Worm (Caenorhabditis elegans): ENCODE results near the gene F55E10.1.
A peak's percentile ranks its signal among the peaks of the same experiment; 100 is the strongest.

Gene F55E10.1

DNA sequence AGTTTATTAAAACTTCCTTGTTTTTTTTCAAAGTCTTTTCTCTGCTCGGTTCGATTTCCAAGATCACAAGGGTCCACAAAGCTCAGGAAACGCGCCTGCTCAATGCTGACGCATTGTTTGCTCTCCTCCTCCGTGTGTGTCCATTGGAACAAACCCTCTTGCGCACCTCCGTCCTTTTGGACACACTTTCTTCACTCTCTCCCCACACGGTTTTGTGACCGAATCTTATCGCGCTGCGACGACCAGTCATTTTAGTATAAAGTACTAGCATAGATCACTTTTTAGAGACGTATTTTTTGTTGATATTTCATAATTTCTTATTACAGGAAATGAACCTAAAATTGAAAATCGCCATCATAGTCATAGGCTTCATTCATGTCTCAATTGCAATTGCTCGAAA, 26.4 kb downstream of the F55E10.1 start (continued):
- TF ChIP-seq hpl-2 (GFP tag; optimal IDR thresholded peaks at IDR 0.05) = no peak
- no peak for TF ChIP-seq hlh-17 (GFP tag; optimal IDR thresholded peaks at IDR 0.05; ENCODE audit: borderline replicate concordance)
- TF ChIP-seq tlp-1 (tag; optimal IDR thresholded peaks at IDR 0.05) = no peak
- no peak for TF ChIP-seq sox-4 (tag; optimal IDR thresholded peaks at IDR 0.05)
- TF ChIP-seq fos-1 (tag; optimal IDR thresholded peaks at IDR 0.05) = peak; percentile 15
- TF ChIP-seq C34B4.2 (tag; optimal IDR thresholded peaks at IDR 0.05) = no peak
- TF ChIP-seq efl-1 (optimal IDR thresholded peaks at IDR 0.05) = peak; percentile 61 to 68
- peak; percentile 58 to 97 for TF ChIP-seq efl-1 (GFP tag; optimal IDR thresholded peaks at IDR 0.05 in 1 of 2)
- peak; percentile 4 for TF ChIP-seq ceh-8 (GFP tag; optimal IDR thresholded peaks at IDR 0.05)
- peak; percentile 30 for TF ChIP-seq lin-39 (tag; optimal IDR thresholded peaks at IDR 0.05)
- no peak for TF ChIP-seq efl-3 (GFP tag; optimal IDR thresholded peaks at IDR 0.05)
- no peak for TF ChIP-seq fkh-4 (tag; optimal IDR thresholded peaks at IDR 0.05; ENCODE audit: borderline replicate concordance)
- peak; percentile 16 for TF ChIP-seq zip-4 (GFP tag; optimal IDR thresholded peaks at IDR 0.05)
- no peak for TF ChIP-seq grh-1 (GFP tag; IDR thresholded peaks at IDR 0.05)
- TF ChIP-seq lin-14 (GFP tag; optimal IDR thresholded peaks at IDR 0.05) = peak; percentile 93
- TF ChIP-seq swsn-7 (tag; optimal IDR thresholded peaks at IDR 0.05) = peak; percentile 83
- peak; percentile 21 for TF ChIP-seq pax-3 (tag; optimal IDR thresholded peaks at IDR 0.05)
- TF ChIP-seq elt-3 (tag; optimal IDR thresholded peaks at IDR 0.05) = peak in 1 of 6 experiments; percentile 34
- no peak for TF ChIP-seq vab-15 (tag; optimal IDR thresholded peaks at IDR 0.05)
- peak; percentile 13 for TF ChIP-seq skn-1 (tag; optimal IDR thresholded peaks at IDR 0.05)
- TF ChIP-seq nhr-76 (tag; optimal IDR thresholded peaks at IDR 0.05) = no peak
- peak; percentile 55 for TF ChIP-seq snpc-4 (tag; optimal IDR thresholded peaks at IDR 0.05)
- TF ChIP-seq egl-27 (tag; optimal IDR thresholded peaks at IDR 0.05) = no peak
- TF ChIP-seq nhr-47 (tag; optimal IDR thresholded peaks at IDR 0.05) = peak; percentile 86
- TF ChIP-seq sup-37 (GFP tag; optimal IDR thresholded peaks at IDR 0.05) = peak; percentile 42
- TF ChIP-seq F16B12.6 (tag; optimal IDR thresholded peaks at IDR 0.05) = no peak
- TF ChIP-seq nhr-85 (tag) = peak; percentile 90
- no peak for TF ChIP-seq unc-62 (GFP tag; optimal IDR thresholded peaks at IDR 0.05)
- no peak for TF ChIP-seq lir-3 (tag; optimal IDR thresholded peaks at IDR 0.05; ENCODE audit: poor library complexity)
- peak; percentile 78 for TF ChIP-seq mep-1 (tag; optimal IDR thresholded peaks at IDR 0.05)
- peak; percentile 44; the same call in 1 of the 2 replicates for TF ChIP-seq isw-1 (GFP tag; IDR thresholded peaks at IDR 0.05)
- no peak for TF ChIP-seq pqm-1 (tag; optimal IDR thresholded peaks at IDR 0.05)
- peak; percentile 89 for TF ChIP-seq tbx-2 (tag; optimal IDR thresholded peaks at IDR 0.05)
- TF ChIP-seq nhr-77 (tag; optimal IDR thresholded peaks at IDR 0.05) = peak; percentile 69
- TF ChIP-seq mdl-1 (tag; optimal IDR thresholded peaks at IDR 0.05) = peak in 1 of 2 experiments; percentile 72
- TF ChIP-seq Y116A8C.19 (tag; optimal IDR thresholded peaks at IDR 0.05; ENCODE audit: borderline replicate concordance) = no peak
- TF ChIP-seq ztf-11 (tag; optimal IDR thresholded peaks at IDR 0.05) = peak in 1 of 2 experiments; percentile 30
- peak; percentile 70 for TF ChIP-seq dsc-1 (tag; optimal IDR thresholded peaks at IDR 0.05)
- TF ChIP-seq nhr-20 (tag; optimal IDR thresholded peaks at IDR 0.05) = peak; percentile 85
- peak; percentile 59 for TF ChIP-seq mab-9 (GFP tag; IDR thresholded peaks at IDR 0.05)
- peak; percentile 30 for TF ChIP-seq aha-1 (tag; optimal IDR thresholded peaks at IDR 0.05)
- TF ChIP-seq unc-98 (GFP tag; IDR thresholded peaks at IDR 0.05) = no peak
- TF ChIP-seq ceh-63 (GFP tag; optimal IDR thresholded peaks at IDR 0.05) = no peak
- peak; percentile 67 for TF ChIP-seq jun-1 (tag; optimal IDR thresholded peaks at IDR 0.05)
- TF ChIP-seq xbp-1 (tag; optimal IDR thresholded peaks at IDR 0.05) = peak; percentile 76
- TF ChIP-seq aly-2 (tag; optimal IDR thresholded peaks at IDR 0.05) = no peak
- TF ChIP-seq nhr-19 (GFP tag; conservative IDR thresholded peaks at IDR 0.05) = peak; percentile 85
- TF ChIP-seq lin-35 (GFP tag; optimal IDR thresholded peaks at IDR 0.05) = peak; percentile 68 to 80
- TF ChIP-seq ceh-88 (GFP tag; IDR thresholded peaks at IDR 0.05) = 0 out of 2 replicates have a peak, but pooled peaks have one; percentile 27
- TF ChIP-seq ceh-90 (tag; optimal IDR thresholded peaks at IDR 0.05) = no peak
- TF ChIP-seq blmp-1 (tag; optimal IDR thresholded peaks at IDR 0.05) = peak; percentile 75
- TF ChIP-seq lin-15B (tag; optimal IDR thresholded peaks at IDR 0.05) = peak; percentile 44
- TF ChIP-seq ceh-82 (tag; optimal IDR thresholded peaks at IDR 0.05) = peak; percentile 46 to 88 (median 62)

Data from whole organism, L1 larva.